Worm (Caenorhabditis elegans): ENCODE results near the gene F56D6.12.

The F56D6.12 gene

ce11 chrIV:3907506-3908188, at the start of gene F56D6.12, which contains the start of gene F56D6.22:
Gene F56D6.12 (plus strand): TSS chrIV:3908138.
Gene F56D6.22 (minus strand): TSS chrIV:3907606.
- TF ChIP-seq tbx-37 (GFP tag; conservative IDR thresholded peaks at IDR 0.05) (no peak), hmbx-1 (tag; optimal IDR thresholded peaks at IDR 0.05) (no peak), tbx-11 (GFP tag; IDR thresholded peaks at IDR 0.05) (no peak), aly-1 (tag; optimal IDR thresholded peaks at IDR 0.05) (no peak), sea-1 (GFP tag; conservative IDR thresholded peaks at IDR 0.05) (no peak), ceh-13 (GFP tag; optimal IDR thresholded peaks at IDR 0.05) (no peak), flt-1 (GFP tag; IDR thresholded peaks at IDR 0.05) (no peak), scrt-1 (GFP tag; IDR thresholded peaks at IDR 0.05) (no peak), F13C5.2 (tag; optimal IDR thresholded peaks at IDR 0.05) (no peak), ama-1 (optimal IDR thresholded peaks at IDR 0.05) (no peak), hmg-4 (GFP tag; optimal IDR thresholded peaks at IDR 0.05) (no peak), pes-1 (GFP tag; IDR thresholded peaks at IDR 0.05) (no peak), hnd-1 (tag; optimal IDR thresholded peaks at IDR 0.05) (no peak), ceh-36 (tag; optimal IDR thresholded peaks at IDR 0.05) (no peak), ets-7 (tag; optimal IDR thresholded peaks at IDR 0.05) (no peak), B0310.2 (tag; optimal IDR thresholded peaks at IDR 0.05) (no peak)

- TF ChIP-seq F13C5.2 (tag; optimal IDR thresholded peaks at IDR 0.05) (no peak), aly-1 (tag; optimal IDR thresholded peaks at IDR 0.05) (no peak), hmbx-1 (tag; optimal IDR thresholded peaks at IDR 0.05) (no peak), ceh-36 (tag; optimal IDR thresholded peaks at IDR 0.05) (no peak), ceh-13 (GFP tag; optimal IDR thresholded peaks at IDR 0.05) (no peak), tbx-11 (GFP tag; IDR thresholded peaks at IDR 0.05) (no peak), ama-1 (optimal IDR thresholded peaks at IDR 0.05) (no peak), hmg-4 (GFP tag; optimal IDR thresholded peaks at IDR 0.05) (no peak), scrt-1 (GFP tag; IDR thresholded peaks at IDR 0.05) (no peak), tra-4 (tag; optimal IDR thresholded peaks at IDR 0.05) (no peak), sea-1 (GFP tag; conservative IDR thresholded peaks at IDR 0.05) (no peak), tbx-37 (GFP tag; conservative IDR thresholded peaks at IDR 0.05) (no peak), B0310.2 (tag; optimal IDR thresholded peaks at IDR 0.05) (no peak)
These were observed 48.4 kb upstream of the F56D6.12 start for ce11 chrIV:3859552-3859951.

- TF ChIP-seq ceh-36 (tag; optimal IDR thresholded peaks at IDR 0.05): no peak
- TF ChIP-seq ets-7 (tag; optimal IDR thresholded peaks at IDR 0.05): no peak
- TF ChIP-seq aly-1 (tag; optimal IDR thresholded peaks at IDR 0.05): no peak
- no peak for TF ChIP-seq ceh-13 (GFP tag; optimal IDR thresholded peaks at IDR 0.05)
- TF ChIP-seq sea-1 (GFP tag; conservative IDR thresholded peaks at IDR 0.05): no peak
- TF ChIP-seq hnd-1 (tag; optimal IDR thresholded peaks at IDR 0.05): no peak
- no peak for TF ChIP-seq hmg-4 (GFP tag; optimal IDR thresholded peaks at IDR 0.05)
- TF ChIP-seq tbx-11 (GFP tag; IDR thresholded peaks at IDR 0.05): no peak
- TF ChIP-seq flt-1 (GFP tag; IDR thresholded peaks at IDR 0.05): no peak
- no peak for TF ChIP-seq tbx-37 (GFP tag; conservative IDR thresholded peaks at IDR 0.05)
- TF ChIP-seq scrt-1 (GFP tag; IDR thresholded peaks at IDR 0.05): no peak
- no peak for TF ChIP-seq B0310.2 (tag; optimal IDR thresholded peaks at IDR 0.05)
These were observed 47.5 kb upstream of the F56D6.12 start for ce11 chrIV:3860419-3860818.

- no peak for TF ChIP-seq scrt-1 (GFP tag; IDR thresholded peaks at IDR 0.05)
- no peak for TF ChIP-seq ceh-36 (tag; optimal IDR thresholded peaks at IDR 0.05)
- no peak for TF ChIP-seq hmbx-1 (tag; optimal IDR thresholded peaks at IDR 0.05)
These were observed 45.0 kb upstream of the F56D6.12 start for ce11 chrIV:3862948-3863347.

- TF ChIP-seq tra-4 (tag; optimal IDR thresholded peaks at IDR 0.05): no peak
- no peak for TF ChIP-seq ceh-13 (GFP tag; optimal IDR thresholded peaks at IDR 0.05)
- TF ChIP-seq ets-7 (tag; optimal IDR thresholded peaks at IDR 0.05): no peak
- TF ChIP-seq ceh-36 (tag; optimal IDR thresholded peaks at IDR 0.05): no peak
- TF ChIP-seq ama-1 (optimal IDR thresholded peaks at IDR 0.05): no peak
- no peak for TF ChIP-seq flt-1 (GFP tag; IDR thresholded peaks at IDR 0.05)
- TF ChIP-seq F13C5.2 (tag; optimal IDR thresholded peaks at IDR 0.05): no peak
- TF ChIP-seq sea-1 (GFP tag; conservative IDR thresholded peaks at IDR 0.05): no peak
- TF ChIP-seq hmbx-1 (tag; optimal IDR thresholded peaks at IDR 0.05): no peak
These were observed 43.0 kb upstream of the F56D6.12 start, which contains the start of gene aat-8 for ce11 chrIV:3864944-3865343. Gene aat-8 (minus strand): TSS chrIV:3865044.

- TF ChIP-seq tbx-37 (GFP tag; conservative IDR thresholded peaks at IDR 0.05) (no peak), flt-1 (GFP tag; IDR thresholded peaks at IDR 0.05) (no peak), hnd-1 (tag; optimal IDR thresholded peaks at IDR 0.05) (no peak), aly-1 (tag; optimal IDR thresholded peaks at IDR 0.05) (no peak), F13C5.2 (tag; optimal IDR thresholded peaks at IDR 0.05) (no peak), hmbx-1 (tag; optimal IDR thresholded peaks at IDR 0.05) (no peak), tbx-11 (GFP tag; IDR thresholded peaks at IDR 0.05) (no peak), ets-7 (tag; optimal IDR thresholded peaks at IDR 0.05) (no peak), hmg-4 (GFP tag; optimal IDR thresholded peaks at IDR 0.05) (no peak)
These were observed 41.9 kb upstream of the F56D6.12 start for ce11 chrIV:3866018-3866417.

- TF ChIP-seq pes-1 (GFP tag; IDR thresholded peaks at IDR 0.05) (no peak), scrt-1 (GFP tag; IDR thresholded peaks at IDR 0.05) (no peak), aly-1 (tag; optimal IDR thresholded peaks at IDR 0.05) (no peak), B0310.2 (tag; optimal IDR thresholded peaks at IDR 0.05) (no peak), ceh-13 (GFP tag; optimal IDR thresholded peaks at IDR 0.05) (no peak), flt-1 (GFP tag; IDR thresholded peaks at IDR 0.05) (no peak), ama-1 (optimal IDR thresholded peaks at IDR 0.05) (no peak), hnd-1 (tag; optimal IDR thresholded peaks at IDR 0.05) (no peak), ceh-36 (tag; optimal IDR thresholded peaks at IDR 0.05) (no peak), F13C5.2 (tag; optimal IDR thresholded peaks at IDR 0.05) (no peak), tbx-11 (GFP tag; IDR thresholded peaks at IDR 0.05) (no peak), hmbx-1 (tag; optimal IDR thresholded peaks at IDR 0.05) (no peak), ets-7 (tag; optimal IDR thresholded peaks at IDR 0.05) (no peak), tra-4 (tag; optimal IDR thresholded peaks at IDR 0.05) (no peak), hmg-4 (GFP tag; optimal IDR thresholded peaks at IDR 0.05) (no peak), sea-1 (GFP tag; conservative IDR thresholded peaks at IDR 0.05) (no peak), tbx-37 (GFP tag; conservative IDR thresholded peaks at IDR 0.05) (no peak)
These were observed 40.7 kb upstream of the F56D6.12 start, which contains the start of gene F37C4.4 for ce11 chrIV:3867252-3867651. Gene F37C4.4 (plus strand): TSS chrIV:3867309.
